Fruit fly (Drosophila melanogaster): ENCODE measurements around the gene Xpac.

Gene Xpac

DNA sequence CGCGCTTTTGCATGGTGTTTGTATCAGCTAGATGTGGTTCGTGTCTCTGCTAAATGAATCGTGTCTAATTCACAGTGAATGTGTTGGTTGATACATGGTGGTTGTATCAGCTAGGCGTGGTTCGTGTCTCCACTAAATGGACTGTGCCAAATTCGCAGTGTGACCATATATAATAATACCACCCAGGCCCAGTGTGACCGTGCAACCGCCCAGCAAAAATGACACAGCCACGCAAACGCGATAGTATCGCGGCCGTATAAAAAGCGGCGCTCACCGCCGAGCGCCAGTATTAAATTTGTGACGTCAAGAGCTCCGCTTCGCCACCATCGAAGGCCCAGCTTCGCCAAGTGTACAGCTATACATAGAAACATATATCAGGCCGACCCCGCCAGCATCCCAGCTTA is 1.8 kb upstream of the Xpac start, which contains the start of gene cib (continued):
- TF ChIP-seq lola (GFP tag; optimal IDR thresholded peaks at IDR 0.05) (no peak), br (optimal IDR thresholded peaks at IDR 0.05) (no peak), Vsx1 (GFP tag; optimal IDR thresholded peaks at IDR 0.05) (no peak), sug (tag; optimal IDR thresholded peaks at IDR 0.05) (peak; percentile 63), CG32772 (GFP tag; IDR thresholded peaks at IDR 0.05) (peak; percentile 43; the same call in 1 of the 2 replicates), unpg (GFP tag; optimal IDR thresholded peaks at IDR 0.05) (peak; percentile 22), trem (tag; optimal IDR thresholded peaks at IDR 0.05) (peak; percentile 87), CG14965 (GFP tag; optimal IDR thresholded peaks at IDR 0.05; ENCODE audit: borderline replicate concordance) (no peak), stwl (tag; optimal IDR thresholded peaks at IDR 0.05) (peak; percentile 37), Xbp1 (GFP tag; optimal IDR thresholded peaks at IDR 0.05) (no peak), Hr51 (GFP tag; optimal IDR thresholded peaks at IDR 0.05) (peak; percentile 12), tap (tag; optimal IDR thresholded peaks at IDR 0.05) (no peak), CG10366 (GFP tag; IDR thresholded peaks at IDR 0.05) (peak; percentile 22; the same call in 1 of the 2 replicates), CG10959 (GFP tag; IDR thresholded peaks at IDR 0.05) (no peak)

DNA sequence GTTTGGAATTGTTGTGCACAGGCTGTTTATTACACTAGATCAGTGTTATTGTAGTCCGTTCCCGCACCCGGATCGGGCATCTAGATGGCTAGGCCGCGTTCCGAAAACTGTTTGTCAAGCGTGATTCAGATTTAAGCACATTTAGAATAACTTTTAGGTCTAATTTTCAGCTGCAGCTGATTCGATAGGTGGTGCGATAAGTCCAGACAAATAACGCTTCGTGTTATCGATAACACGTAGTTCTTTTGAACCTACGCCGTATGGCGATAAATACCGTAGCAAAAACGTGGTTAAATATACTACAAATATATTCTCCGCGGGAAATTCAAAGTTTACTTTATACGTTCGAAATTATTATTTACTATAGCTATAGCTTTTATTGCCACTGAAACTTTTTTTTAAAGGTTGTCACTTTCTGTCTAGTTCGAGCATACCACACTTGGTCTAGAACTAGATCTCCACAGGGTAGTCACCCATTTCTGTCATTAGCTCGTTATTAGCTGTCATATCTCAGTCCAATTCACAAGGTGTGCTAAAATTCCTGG is 3.1 kb downstream of the Xpac start, which contains the start of the genes Cmtr1 and CG15375:
Gene Cmtr1, minus strand, starts transcription at position 208 of the 545 bp plus-strand sequence.
Gene CG15375, plus strand, starts transcription at position 495 of the 545 bp plus-strand sequence.
- TF ChIP-seq CG11504 (tag; optimal IDR thresholded peaks at IDR 0.05) = no peak
- peak; percentile 79 for TF ChIP-seq zen2 (GFP tag; IDR thresholded peaks at IDR 0.05; ENCODE audit: partially characterized antibody)
- peak; percentile 7 for TF ChIP-seq HmgZ (tag; optimal IDR thresholded peaks at IDR 0.05)
- TF ChIP-seq Lhr (GFP tag; optimal IDR thresholded peaks at IDR 0.05) = peak; percentile 16
- TF ChIP-seq D19A (tag; optimal IDR thresholded peaks at IDR 0.05) = no peak
- peak; percentile 69 for TF ChIP-seq MESR4 (GFP tag; optimal IDR thresholded peaks at IDR 0.05)
- TF ChIP-seq ato (GFP tag; IDR thresholded peaks at IDR 0.05; ENCODE audit: partially characterized antibody) = peak; percentile 80
- no peak for TF ChIP-seq Ada2b (GFP tag; IDR thresholded peaks at IDR 0.05)
- TF ChIP-seq sna (GFP tag; IDR thresholded peaks at IDR 0.05; ENCODE audit: partially characterized antibody) = peak; percentile 84
- TF ChIP-seq twi (tag; optimal IDR thresholded peaks at IDR 0.05) = no peak
- no peak for TF ChIP-seq phol (tag; optimal IDR thresholded peaks at IDR 0.05)
- TF ChIP-seq slbo (GFP tag; IDR thresholded peaks at IDR 0.05) = no peak
- peak; percentile 74 for TF ChIP-seq CG7963 (GFP tag; IDR thresholded peaks at IDR 0.05; ENCODE audit: partially characterized antibody)
- TF ChIP-seq mld (GFP tag; IDR thresholded peaks at IDR 0.05; ENCODE audit: partially characterized antibody) = peak; percentile 71; the same call in 2 of the 3 replicates
- TF ChIP-seq vnd (GFP tag; IDR thresholded peaks at IDR 0.05; ENCODE audit: partially characterized antibody) = peak; percentile 71
- no peak for TF ChIP-seq CG4424 (GFP tag; optimal IDR thresholded peaks at IDR 0.05)
- no peak for TF ChIP-seq lab (GFP tag; optimal IDR thresholded peaks at IDR 0.05)
- TF ChIP-seq CG10267 (tag; optimal IDR thresholded peaks at IDR 0.05) = peak; percentile 37
- TF ChIP-seq CG9797 (GFP tag; optimal IDR thresholded peaks at IDR 0.05) = peak; percentile 35
- peak; percentile 60 for TF ChIP-seq stwl (tag; optimal IDR thresholded peaks at IDR 0.05)
- TF ChIP-seq Dref (GFP tag; IDR thresholded peaks at IDR 0.05) = peak; percentile 87
- peak; percentile 77 for TF ChIP-seq CG2116 (GFP tag; optimal IDR thresholded peaks at IDR 0.05)
- TF ChIP-seq CG2129 (GFP tag; IDR thresholded peaks at IDR 0.05; ENCODE audit: partially characterized antibody) = peak; percentile 44
- TF ChIP-seq BEAF-32 (GFP tag; optimal IDR thresholded peaks at IDR 0.05) = peak; percentile 76
- peak; percentile 80 for TF ChIP-seq pzg (GFP tag; optimal IDR thresholded peaks at IDR 0.05)
- TF ChIP-seq hbn (GFP tag; IDR thresholded peaks at IDR 0.05; ENCODE audit: partially characterized antibody) = peak; percentile 67
- TF ChIP-seq CG1603 (tag; optimal IDR thresholded peaks at IDR 0.05) = peak; percentile 57
- TF ChIP-seq CG30403 (GFP tag; optimal IDR thresholded peaks at IDR 0.05) = no peak
- peak; percentile 32 for TF ChIP-seq CG17186 (GFP tag; optimal IDR thresholded peaks at IDR 0.05)
- TF ChIP-seq CHES-1-like (GFP tag; optimal IDR thresholded peaks at IDR 0.05) = no peak
- no peak for TF ChIP-seq Doc2 (GFP tag; IDR thresholded peaks at IDR 0.05)
- peak; percentile 74; the same call in 3 of the 4 replicates for TF ChIP-seq chinmo (GFP tag; IDR thresholded peaks at IDR 0.05; ENCODE audit: partially characterized antibody)
- peak; percentile 81 for TF ChIP-seq Opbp (GFP tag; IDR thresholded peaks at IDR 0.05; ENCODE audit: partially characterized antibody)
- TF ChIP-seq Dll (GFP tag; IDR thresholded peaks at IDR 0.05; ENCODE audit: partially characterized antibody) = peak; percentile 78

All from whole organism, embryonic.